Fruit fly (Drosophila melanogaster): ENCODE results near the gene Obp93a.
A peak's percentile ranks its signal among the peaks of the same experiment; 100 is the strongest.

- peak; percentile 89 for TF ChIP-seq pan (optimal IDR thresholded peaks at IDR 0.05)
- no peak for TF ChIP-seq Dll (optimal IDR thresholded peaks at IDR 0.05)
- TF ChIP-seq usp (GFP tag; optimal IDR thresholded peaks at IDR 0.05) = no peak
These were observed 27.9 kb downstream of the Obp93a start, which contains the start of the genes CG7044 and Tbc1d22 for dm6 chr3R:21101453-21102214.

All from whole organism.